Worm (Caenorhabditis elegans) whole organism, late embryonic: ENCODE measurements around the gene orc-5.

Experiments used
- ama-1 ChIP-seq: fragments of 150-350 bp; optimal IDR thresholded peaks from 2 replicates; lab custom pipeline; 2014
- fkh-6 ChIP-seq: sonication (generic microtip); optimal IDR thresholded peaks from 2 replicates; lab custom pipeline; 2016; ENCODE audit warnings: missing genetic modification characterization, missing compliant biosample characterization

- TF ChIP-seq ama-1 (lab: Kevin White, UChicago) = no peak
- no peak for TF ChIP-seq fkh-6
Observed at ce11 chrIV:10777076-10777475, 42.7 kb upstream of the orc-5 start.
